Worm (Caenorhabditis elegans) whole organism, young adult: ENCODE measurements around the gene pqn-39.
A peak's percentile ranks its signal among the peaks of the same experiment; 100 is the strongest.

Experiments
- B0019.2 ChIP-seq: fragments of 200-800 bp; sonication (Bioruptor generic); conservative IDR thresholded peaks from 2 replicates; pipeline ENCODE4 v1.3.6; 2022; ENCODE audit warnings: missing genetic modification reagents, missing genetic modification characterization, missing compliant biosample characterization
- B0035.1 ChIP-seq: sonication (generic microtip); optimal IDR thresholded peaks from 2 replicates; lab custom pipeline; 2016; ENCODE audit warnings: missing genetic modification characterization, mild to moderate bottlenecking, missing compliant biosample characterization, missing genotype, missing genetic modification reagents
- B0336.3 ChIP-seq: fragments of 200-800 bp; sonication (Bioruptor generic); IDR thresholded peaks from 2 replicates; pipeline ENCODE4 v1.3.6; 2022; ENCODE audit warnings: missing genetic modification characterization, missing compliant biosample characterization
- C17E4.6 ChIP-seq: fragments of 200-800 bp; sonication (Bioruptor generic); IDR thresholded peaks from 2 replicates; pipeline ENCODE4 v1.3.6; 2022; ENCODE audit warnings: missing genetic modification reagents, missing genetic modification characterization, missing compliant biosample characterization
- F23B12.7 ChIP-seq: sonication (generic microtip); optimal IDR thresholded peaks from 2 replicates; lab custom pipeline; 2017; ENCODE audit warnings: missing genetic modification characterization, mild to moderate bottlenecking, missing compliant biosample characterization, antibody characterized with exemption, moderate library complexity; ENCODE audit not compliant: insufficient read depth
- F49E8.2 ChIP-seq: sonication (generic microtip); optimal IDR thresholded peaks from 3 replicates; lab custom pipeline; 2017; ENCODE audit warnings: missing genetic modification characterization, mild to moderate bottlenecking, missing compliant biosample characterization, antibody characterized with exemption, moderate library complexity; ENCODE audit not compliant: insufficient read depth
- K12H6.12 ChIP-seq: fragments of 200-800 bp; sonication (Bioruptor generic); optimal IDR thresholded peaks from 2 replicates; lab custom pipeline; 2018; ENCODE audit warnings: mild to moderate bottlenecking, missing genetic modification characterization, missing compliant biosample characterization
- ama-1 ChIP-seq, 3 experiments: fragments of 150-350 bp in 1 of 3; sonication (generic microtip) in 2 of 3; optimal IDR thresholded peaks; 2 replicates each; lab custom pipeline; 2014 to 2018; ENCODE audit warnings: missing biosample characterization in 2 of 3, missing genetic modification characterization in 2 of 3, missing genetic modification reagents in 2 of 3
- aptf-2 ChIP-seq: fragments of 200-800 bp; sonication (Bioruptor generic); conservative IDR thresholded peaks from 2 replicates; pipeline ENCODE4 v1.3.6; 2022; ENCODE audit warnings: missing genetic modification reagents, missing genetic modification characterization, missing compliant biosample characterization
- cebp-2 ChIP-seq: fragments of 200-800 bp; sonication (Bioruptor generic); IDR thresholded peaks from 2 replicates; pipeline ENCODE4 v1.3.6; 2022; ENCODE audit warnings: missing genetic modification characterization, missing compliant biosample characterization
- ceh-27 ChIP-seq: fragments of 200-800 bp; sonication (Bioruptor generic); optimal IDR thresholded peaks from 2 replicates; lab custom pipeline; 2018; ENCODE audit warnings: mild to moderate bottlenecking, missing genetic modification characterization, moderate library complexity, missing compliant biosample characterization
- dox-1 ChIP-seq: fragments of 200-800 bp; sonication (Bioruptor generic); IDR thresholded peaks from 2 replicates; pipeline ENCODE4 v1.3.6; 2022; ENCODE audit warnings: missing genetic modification reagents, missing genetic modification characterization, missing compliant biosample characterization
- dpl-1 ChIP-seq: fragments of 150-350 bp; optimal IDR thresholded peaks from 2 replicates; lab custom pipeline; 2014; ENCODE audit warnings: missing biosample characterization, missing genetic modification reagents, missing genetic modification characterization
- efl-1 ChIP-seq: fragments of 150-350 bp; optimal IDR thresholded peaks from 2 replicates; lab custom pipeline; 2014; ENCODE audit warnings: missing biosample characterization, missing genetic modification reagents, missing genetic modification characterization
- ets-4 ChIP-seq: fragments of 200-800 bp; sonication (Bioruptor generic); optimal IDR thresholded peaks from 2 replicates; lab custom pipeline; 2018; ENCODE audit warnings: mild to moderate bottlenecking, missing genetic modification characterization, missing compliant biosample characterization
- hmg-1.2 ChIP-seq: fragments of 200-800 bp; sonication (Bioruptor generic); IDR thresholded peaks from 2 replicates; pipeline ENCODE4 v1.3.6; 2022; ENCODE audit warnings: missing genetic modification reagents, missing genetic modification characterization, missing compliant biosample characterization
- hmg-20 ChIP-seq: fragments of 200-800 bp; sonication (Bioruptor generic); IDR thresholded peaks from 2 replicates; pipeline ENCODE4 v1.3.6; 2022; ENCODE audit warnings: missing genetic modification reagents, missing genetic modification characterization, missing compliant biosample characterization
- lin-40 ChIP-seq: sonication (generic microtip); optimal IDR thresholded peaks from 2 replicates; lab custom pipeline; 2016; ENCODE audit warnings: missing genetic modification characterization, mild to moderate bottlenecking, missing compliant biosample characterization, missing genotype, missing genetic modification reagents
- lsl-1 ChIP-seq: fragments of 200-800 bp; sonication (Bioruptor generic); optimal IDR thresholded peaks from 2 replicates; lab custom pipeline; 2018; ENCODE audit warnings: mild to moderate bottlenecking, missing genetic modification characterization, moderate library complexity, missing compliant biosample characterization
- lsy-27 ChIP-seq: sonication (generic microtip); optimal IDR thresholded peaks from 2 replicates; lab custom pipeline; 2017; ENCODE audit warnings: missing genetic modification characterization, mild to moderate bottlenecking, missing compliant biosample characterization, antibody characterized with exemption, missing genotype, borderline replicate concordance; ENCODE audit not compliant: insufficient read depth
- madf-10 ChIP-seq: sonication (generic microtip); optimal IDR thresholded peaks from 2 replicates; lab custom pipeline; 2016; ENCODE audit warnings: mild to moderate bottlenecking, missing genetic modification characterization, missing compliant biosample characterization
- nhr-27 ChIP-seq: fragments of 200-800 bp; sonication (Bioruptor generic); optimal IDR thresholded peaks from 2 replicates; lab custom pipeline; 2018; ENCODE audit warnings: mild to moderate bottlenecking, missing genetic modification characterization, moderate library complexity, missing compliant biosample characterization
- nhr-80 ChIP-seq: sonication (generic microtip); optimal IDR thresholded peaks from 2 replicates; lab custom pipeline; 2016; ENCODE audit warnings: missing genetic modification characterization, missing compliant biosample characterization
- nhr-90 ChIP-seq: sonication (generic microtip); optimal IDR thresholded peaks from 2 replicates; lab custom pipeline; 2016; ENCODE audit warnings: missing genotype, mild to moderate bottlenecking, missing genetic modification characterization, missing compliant biosample characterization
- tbp1 ChIP-seq: fragments of 200-800 bp; sonication (Bioruptor generic); optimal IDR thresholded peaks from 2 replicates; lab custom pipeline; 2018; ENCODE audit warnings: mild to moderate bottlenecking, missing genetic modification characterization, missing compliant biosample characterization
- xnd-1 ChIP-seq: sonication (generic microtip); optimal IDR thresholded peaks from 2 replicates; lab custom pipeline; 2016; ENCODE audit warnings: missing genotype, missing genetic modification reagents, missing genetic modification characterization, missing compliant biosample characterization
- zfh-2 ChIP-seq: fragments of 200-800 bp; sonication (Bioruptor generic); conservative IDR thresholded peaks from 2 replicates; pipeline ENCODE4 v1.3.6; 2022; ENCODE audit warnings: missing genetic modification reagents, missing genetic modification characterization, missing compliant biosample characterization
- zim-3 ChIP-seq: sonication (generic microtip); optimal IDR thresholded peaks from 2 replicates; lab custom pipeline; 2017; ENCODE audit warnings: mild to moderate bottlenecking, missing genetic modification characterization, moderate library complexity, missing compliant biosample characterization
- ztf-26 ChIP-seq: sonication (generic microtip); optimal IDR thresholded peaks from 2 replicates; lab custom pipeline; 2017; ENCODE audit warnings: missing genetic modification characterization, missing compliant biosample characterization
- ztf-6 ChIP-seq: fragments of 200-800 bp; sonication (Bioruptor generic); IDR thresholded peaks from 2 replicates; pipeline ENCODE4 v1.3.6; 2022; ENCODE audit warnings: missing genetic modification reagents, missing genetic modification characterization, missing compliant biosample characterization

Gene pqn-39

DNA sequence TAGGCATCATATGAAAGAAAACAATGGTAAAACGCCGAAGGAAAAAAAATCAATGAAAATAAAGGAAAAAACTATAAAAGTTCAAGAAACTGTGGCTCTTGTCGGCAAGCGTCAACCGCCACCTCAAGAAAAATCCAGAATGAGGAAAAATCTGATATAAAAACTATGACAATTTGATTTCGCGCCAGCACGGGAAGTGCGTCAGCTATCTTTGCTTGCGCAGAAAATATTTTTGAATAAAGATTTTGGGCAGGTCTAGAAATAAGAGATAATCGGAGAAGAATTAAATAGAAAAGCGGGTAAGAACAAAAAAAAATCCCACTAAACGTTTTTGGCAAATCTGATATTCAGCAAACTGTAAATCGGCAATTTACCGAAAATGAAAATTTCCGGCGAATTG lies 50.3 kb downstream of the pqn-39 start (continued):
- peak; percentile 52 for TF ChIP-seq efl-1 (GFP tag; lab: Kevin White, UChicago)
- TF ChIP-seq dpl-1 = peak; percentile 22
- no peak; the same call in 1 of the 2 replicates for TF ChIP-seq dox-1 (GFP tag; lab: Robert Waterston, UW)
- TF ChIP-seq madf-10 (tag; lab: Kevin White, UChicago) = no peak
- no peak for TF ChIP-seq zfh-2 (GFP tag; lab: Robert Waterston, UW)
- no peak for TF ChIP-seq lsy-27 (tag; lab: Kevin White, UChicago)
- TF ChIP-seq B0035.1 (tag; lab: Kevin White, UChicago) = no peak
- no peak for TF ChIP-seq C17E4.6 (GFP tag; lab: Robert Waterston, UW)

DNA sequence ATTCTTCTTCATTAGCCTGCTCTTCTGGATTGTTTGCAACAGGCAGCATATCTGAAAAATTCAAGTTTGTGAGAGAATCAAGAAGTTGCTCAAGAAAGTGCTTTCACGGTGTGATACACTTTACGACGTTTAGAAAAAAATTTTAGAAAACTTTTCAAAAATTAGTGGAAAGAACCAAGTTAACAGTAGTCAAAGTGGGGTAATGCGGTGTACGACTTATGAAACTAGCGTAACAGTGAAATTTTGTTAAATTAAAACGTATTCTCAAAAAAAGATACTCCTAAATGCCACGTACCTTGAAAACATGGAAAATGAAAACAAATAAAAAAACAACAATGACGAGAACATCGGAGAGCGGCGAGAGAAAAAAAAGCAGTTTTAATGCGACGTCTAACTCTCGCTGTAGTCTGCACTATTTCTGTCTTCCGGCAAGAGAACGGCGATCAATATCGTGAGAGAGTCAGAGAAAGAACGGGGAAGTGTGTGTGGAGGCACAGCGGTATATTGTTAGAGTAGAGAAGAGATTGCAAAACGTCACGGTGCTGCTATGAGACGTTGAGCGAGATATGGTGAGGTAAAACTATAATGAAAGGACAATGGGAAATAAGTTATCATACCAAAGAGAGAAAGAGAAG lies 51.2 kb downstream of the pqn-39 start, which contains the start of gene ekl-5:
TSS of gene ekl-5 (minus strand) at position 51 of the 635 bp plus-strand sequence.
- TF ChIP-seq C17E4.6 (GFP tag; lab: Robert Waterston, UW) = no peak
- TF ChIP-seq B0019.2 (GFP tag; lab: Robert Waterston, UW) = no peak
- TF ChIP-seq ets-4 (GFP tag; lab: Kevin White, UChicago) = no peak
- TF ChIP-seq xnd-1 (tag; lab: Kevin White, UChicago) = no peak
- TF ChIP-seq tbp1 (GFP tag; lab: Kevin White, UChicago) = peak; percentile 5
- no peak for TF ChIP-seq madf-10 (tag; lab: Kevin White, UChicago)
- TF ChIP-seq zfh-2 (GFP tag; lab: Robert Waterston, UW) = peak; percentile 52; the same call in 1 of the 2 replicates
- no peak for TF ChIP-seq ztf-6 (GFP tag; lab: Robert Waterston, UW)
- no peak for TF ChIP-seq lsl-1 (GFP tag; lab: Kevin White, UChicago)
- TF ChIP-seq K12H6.12 (tag; lab: Kevin White, UChicago) = peak; percentile 17
- TF ChIP-seq F49E8.2 (tag; lab: Kevin White, UChicago) = no peak
- TF ChIP-seq efl-1 (GFP tag; lab: Kevin White, UChicago) = no peak
- no peak for TF ChIP-seq B0336.3
- TF ChIP-seq ztf-26 = peak; percentile 18
- no peak for TF ChIP-seq aptf-2 (GFP tag; lab: Robert Waterston, UW)
- peak; percentile 43; the same call in 1 of the 2 replicates for TF ChIP-seq dox-1 (GFP tag; lab: Robert Waterston, UW)
- TF ChIP-seq ceh-27 = peak; percentile 35
- peak; percentile 57 for TF ChIP-seq nhr-80
- no peak for TF ChIP-seq nhr-90
- TF ChIP-seq nhr-27 (tag; lab: Kevin White, UChicago) = no peak
- peak; percentile 92 for TF ChIP-seq hmg-1.2 (GFP tag; lab: Robert Waterston, UW)
- 0 out of 2 replicates have a peak, but pooled peaks have one; percentile 4 for TF ChIP-seq hmg-20 (GFP tag; lab: Robert Waterston, UW)
- TF ChIP-seq F23B12.7 (tag; lab: Kevin White, UChicago) = no peak
- no peak for TF ChIP-seq ama-1 (optimal IDR thresholded peaks at IDR 0.05; lab: Kevin White, UChicago)
- TF ChIP-seq ama-1 (GFP tag; optimal IDR thresholded peaks at IDR 0.05; lab: Kevin White, UChicago) = no peak
- peak; percentile 74 for TF ChIP-seq lin-40 (tag; lab: Kevin White, UChicago)
- no peak for TF ChIP-seq zim-3
- no peak for TF ChIP-seq cebp-2 (GFP tag; lab: Robert Waterston, UW)
